Fruit fly (Drosophila melanogaster): ENCODE measurements around the gene CG31140.
A peak's percentile ranks its signal among the peaks of the same experiment; 100 is the strongest.

CG31140 gene

DNA sequence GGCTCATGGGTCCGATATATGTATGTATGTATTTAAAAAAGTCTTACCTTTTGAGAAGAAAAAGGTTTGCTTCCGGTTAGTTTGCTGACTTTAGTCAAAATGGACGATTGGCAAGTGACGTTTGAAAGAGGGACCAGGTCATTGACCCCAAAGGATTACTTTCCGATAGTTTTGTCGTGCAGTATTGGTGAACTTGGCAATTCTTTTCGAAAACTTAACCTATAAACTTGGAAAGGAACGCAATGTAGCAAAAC, 29.6 kb upstream of the CG31140 start, which contains the start of gene RpS19b:
RpS19b (minus strand) TSS at position 101 of the 254 bp plus-strand sequence.
- no peak for TF ChIP-seq CG4617 (GFP tag; optimal IDR thresholded peaks at IDR 0.05; ENCODE audit: borderline replicate concordance)
- TF ChIP-seq Lhr (GFP tag; optimal IDR thresholded peaks at IDR 0.05): no peak
- TF ChIP-seq CG8359 (GFP tag; optimal IDR thresholded peaks at IDR 0.05; ENCODE audit: borderline replicate concordance): no peak
- TF ChIP-seq CG11398 (GFP tag; optimal IDR thresholded peaks at IDR 0.05): no peak
- no peak for TF ChIP-seq bigmax (GFP tag; optimal IDR thresholded peaks at IDR 0.05)
- no peak for TF ChIP-seq lbe (GFP tag; optimal IDR thresholded peaks at IDR 0.05)
- no peak for TF ChIP-seq pita (GFP tag; optimal IDR thresholded peaks at IDR 0.05)
- TF ChIP-seq gcm2 (GFP tag; optimal IDR thresholded peaks at IDR 0.05): no peak
- no peak for TF ChIP-seq twi (tag; optimal IDR thresholded peaks at IDR 0.05)
- TF ChIP-seq CG30431 (GFP tag; optimal IDR thresholded peaks at IDR 0.05): no peak
- no peak for TF ChIP-seq H15 (GFP tag; IDR thresholded peaks at IDR 0.05)
- TF ChIP-seq amos (GFP tag; IDR thresholded peaks at IDR 0.05; ENCODE audit: partially characterized antibody): no peak
- TF ChIP-seq wdn (GFP tag; IDR thresholded peaks at IDR 0.05): no peak

DNA sequence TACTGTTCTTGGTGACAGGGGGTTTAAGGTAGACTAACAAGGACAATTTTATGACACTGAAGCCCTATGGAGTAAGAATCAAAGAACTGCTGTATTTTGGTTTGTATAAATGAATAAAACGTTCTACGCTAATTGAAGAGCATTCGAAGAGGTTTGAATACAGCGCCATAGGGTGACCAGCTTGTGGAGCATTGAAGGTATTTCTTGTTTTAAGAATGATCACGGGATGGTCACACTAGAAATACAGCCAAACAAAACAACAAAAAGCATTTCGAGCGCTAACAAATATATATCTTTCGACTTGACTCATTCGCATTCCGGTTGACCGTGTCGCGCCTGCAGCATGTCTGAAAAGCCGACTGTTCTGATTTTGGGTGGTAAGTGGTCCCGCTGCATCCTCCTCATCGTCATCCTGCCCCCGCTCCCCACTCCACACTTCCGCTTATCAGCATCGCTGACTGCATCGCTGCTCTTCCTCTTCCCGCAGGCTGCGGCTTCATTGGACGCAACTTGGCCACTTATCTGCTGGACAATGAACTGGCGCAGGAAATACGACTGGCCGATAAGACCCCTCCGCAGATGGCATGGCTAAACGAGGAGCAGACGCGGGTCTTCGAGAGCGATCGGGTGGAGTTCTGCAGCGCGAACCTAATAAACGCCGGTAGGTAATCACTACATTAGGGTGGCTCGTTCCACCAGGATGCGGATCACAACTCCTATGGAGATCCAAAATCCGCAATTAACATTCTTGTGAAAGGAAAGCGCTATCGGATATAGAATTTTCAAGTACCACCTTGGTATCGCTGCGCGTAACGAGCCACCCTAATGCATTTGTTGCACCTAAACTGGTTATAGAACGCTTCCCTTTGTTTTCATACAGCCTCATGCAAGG, 29.1 kb upstream of the CG31140 start, which contains the start of gene CG5854:
CG5854 (plus strand) TSS at position 229 of the 892 bp plus-strand sequence.
- TF ChIP-seq CG1529 (GFP tag; optimal IDR thresholded peaks at IDR 0.05): peak; percentile 77
- peak; percentile 93 for TF ChIP-seq bigmax (GFP tag; optimal IDR thresholded peaks at IDR 0.05)
- peak; percentile 22 for TF ChIP-seq CG15696 (tag; optimal IDR thresholded peaks at IDR 0.05)
- peak; percentile 27 for TF ChIP-seq CG12744 (GFP tag; optimal IDR thresholded peaks at IDR 0.05)
- no peak for TF ChIP-seq CG6683 (GFP tag; optimal IDR thresholded peaks at IDR 0.05)
- peak; percentile 70; the same call in 1 of the 3 replicates for TF ChIP-seq CG3726 (GFP tag; IDR thresholded peaks at IDR 0.05)
- peak; percentile 68 for TF ChIP-seq CG15514 (GFP tag; optimal IDR thresholded peaks at IDR 0.05)
- TF ChIP-seq CG5953 (GFP tag; IDR thresholded peaks at IDR 0.05): 0 out of 2 replicates have a peak, but pooled peaks have one; percentile 48
- no peak for TF ChIP-seq gro (GFP tag; optimal IDR thresholded peaks at IDR 0.05)
- TF ChIP-seq pros (GFP tag; optimal IDR thresholded peaks at IDR 0.05): no peak
- TF ChIP-seq danr (GFP tag; IDR thresholded peaks at IDR 0.05): peak; percentile 35; the same call in 1 of the 2 replicates
- no peak for TF ChIP-seq yki (optimal IDR thresholded peaks at IDR 0.05)
- TF ChIP-seq CG14965 (GFP tag; optimal IDR thresholded peaks at IDR 0.05; ENCODE audit: borderline replicate concordance): no peak
- TF ChIP-seq CG13123 (GFP tag; optimal IDR thresholded peaks at IDR 0.05): peak; percentile 54
- no peak for TF ChIP-seq Neu2 (GFP tag; optimal IDR thresholded peaks at IDR 0.05; ENCODE audit: borderline replicate concordance)
- TF ChIP-seq CG1832 (GFP tag; optimal IDR thresholded peaks at IDR 0.05): no peak
- TF ChIP-seq CG3065 (GFP tag; optimal IDR thresholded peaks at IDR 0.05): peak; percentile 50
- TF ChIP-seq CG14014 (GFP tag; IDR thresholded peaks at IDR 0.05): peak; percentile 66; the same call in 1 of the 2 replicates
- TF ChIP-seq CG15011 (GFP tag; optimal IDR thresholded peaks at IDR 0.05): peak; percentile 50
- TF ChIP-seq crc (GFP tag; optimal IDR thresholded peaks at IDR 0.05): peak; percentile 44
- TF ChIP-seq nmo (GFP tag; optimal IDR thresholded peaks at IDR 0.05): peak; percentile 55
- TF ChIP-seq sna (GFP tag; IDR thresholded peaks at IDR 0.05; ENCODE audit: partially characterized antibody): no peak; the same call in 1 of the 2 replicates
- TF ChIP-seq p53 (GFP tag; optimal IDR thresholded peaks at IDR 0.05): peak; percentile 6
- peak; percentile 62 for TF ChIP-seq cato (GFP tag; optimal IDR thresholded peaks at IDR 0.05; ENCODE audit: borderline replicate concordance)
- TF ChIP-seq pho (GFP tag; optimal IDR thresholded peaks at IDR 0.05): peak; percentile 22
- TF ChIP-seq CG2889 (GFP tag; IDR thresholded peaks at IDR 0.05): 0 out of 3 replicates have a peak, but pooled peaks have one; percentile 44
- TF ChIP-seq hth (optimal IDR thresholded peaks at IDR 0.05): no peak
- no peak for TF ChIP-seq CG14860 (GFP tag; IDR thresholded peaks at IDR 0.05; ENCODE audit: partially characterized antibody)
- peak; percentile 56 for TF ChIP-seq Atf3 (GFP tag; optimal IDR thresholded peaks at IDR 0.05)
- TF ChIP-seq ase (GFP tag; IDR thresholded peaks at IDR 0.05): peak; percentile 69; the same call in 2 of the 3 replicates
- TF ChIP-seq Chrac-16 (GFP tag; optimal IDR thresholded peaks at IDR 0.05): peak; percentile 64
- TF ChIP-seq fu2 (GFP tag; optimal IDR thresholded peaks at IDR 0.05): peak; percentile 26
- peak; percentile 68 for TF ChIP-seq pb (GFP tag; optimal IDR thresholded peaks at IDR 0.05)
- peak; percentile 73 for TF ChIP-seq Mes4 (GFP tag; optimal IDR thresholded peaks at IDR 0.05)
- no peak for TF ChIP-seq emc (GFP tag; optimal IDR thresholded peaks at IDR 0.05)
- peak; percentile 37; the same call in 1 of the 2 replicates for TF ChIP-seq CG32772 (GFP tag; IDR thresholded peaks at IDR 0.05)

Measured in whole organism, embryonic.